Worm (Caenorhabditis elegans) whole organism, late embryonic: ENCODE results near the gene nhr-31.

ENCODE experiments used
- C38D4.7 ChIP-seq: fragments of 200-800 bp; sonication (Bioruptor generic); optimal IDR thresholded peaks from 2 replicates; lab custom pipeline; 2018; ENCODE audit warnings: mild to moderate bottlenecking, missing genetic modification characterization, moderate library complexity, missing compliant biosample characterization
- F13H6.1 ChIP-seq: sonication (generic microtip); optimal IDR thresholded peaks from 2 replicates; lab custom pipeline; 2016; ENCODE audit warnings: missing genetic modification characterization, missing compliant biosample characterization
- K02D7.2 ChIP-seq: sonication (generic microtip); optimal IDR thresholded peaks from 2 replicates; lab custom pipeline; 2017; ENCODE audit warnings: mild to moderate bottlenecking, missing genetic modification characterization, missing compliant biosample characterization
- K09A11.1 ChIP-seq: sonication (generic microtip); optimal IDR thresholded peaks from 2 replicates; lab custom pipeline; 2017; ENCODE audit warnings: antibody characterized with exemption, mild to moderate bottlenecking, missing genetic modification characterization, missing compliant biosample characterization; ENCODE audit not compliant: insufficient read depth
- Y22D7AL.16 ChIP-seq: sonication (generic microtip); optimal IDR thresholded peaks from 2 replicates; lab custom pipeline; 2016; ENCODE audit warnings: missing genetic modification characterization, missing compliant biosample characterization
- ahr-1 ChIP-seq: sonication (generic microtip); optimal IDR thresholded peaks from 2 replicates; lab custom pipeline; 2016; ENCODE audit warnings: missing genetic modification characterization, missing compliant biosample characterization
- ceh-19 ChIP-seq: fragments of 200-800 bp; sonication (Bioruptor generic); optimal IDR thresholded peaks from 2 replicates; lab custom pipeline; 2018; ENCODE audit warnings: mild to moderate bottlenecking, missing genetic modification characterization, missing compliant biosample characterization
- ceh-2 ChIP-seq: sonication (generic microtip); optimal IDR thresholded peaks from 2 replicates; lab custom pipeline; 2016; ENCODE audit warnings: missing genotype, missing genetic modification characterization, missing compliant biosample characterization
- ceh-31 ChIP-seq: sonication (generic microtip); optimal IDR thresholded peaks from 2 replicates; lab custom pipeline; 2016; ENCODE audit warnings: missing genetic modification characterization, missing compliant biosample characterization
- ceh-34 ChIP-seq: sonication (generic microtip); optimal IDR thresholded peaks from 2 replicates; lab custom pipeline; 2016; ENCODE audit warnings: mild to moderate bottlenecking, missing genetic modification characterization, missing compliant biosample characterization
- dve-1 ChIP-seq: sonication (generic microtip); optimal IDR thresholded peaks from 2 replicates; lab custom pipeline; 2017; ENCODE audit warnings: antibody characterized with exemption, mild to moderate bottlenecking, missing genetic modification characterization, missing compliant biosample characterization
- elt-4 ChIP-seq: sonication (generic microtip); optimal IDR thresholded peaks from 2 replicates; lab custom pipeline; 2016; ENCODE audit warnings: missing genetic modification characterization, missing compliant biosample characterization
- ets-4 ChIP-seq: sonication (generic microtip); optimal IDR thresholded peaks from 2 replicates; lab custom pipeline; 2016; ENCODE audit warnings: missing genetic modification characterization, missing compliant biosample characterization
- eyg-1 ChIP-seq: sonication (generic microtip); optimal IDR thresholded peaks from 2 replicates; lab custom pipeline; 2016; ENCODE audit warnings: missing genotype, missing genetic modification characterization, missing compliant biosample characterization
- gmeb-2 ChIP-seq: sonication (generic microtip); optimal IDR thresholded peaks from 2 replicates; lab custom pipeline; 2016; ENCODE audit warnings: missing genetic modification characterization, inconsistent platforms, missing compliant biosample characterization
- hlh-30 ChIP-seq: sonication (generic microtip); optimal IDR thresholded peaks from 2 replicates; lab custom pipeline; 2017; ENCODE audit warnings: antibody characterized with exemption, missing genetic modification characterization, missing compliant biosample characterization; ENCODE audit not compliant: insufficient read depth
- hlh-6 ChIP-seq: sonication (generic microtip); optimal IDR thresholded peaks from 2 replicates; lab custom pipeline; 2016; ENCODE audit warnings: missing genotype, missing genetic modification characterization, missing compliant biosample characterization
- hlh-8 ChIP-seq: sonication (generic microtip); optimal IDR thresholded peaks from 2 replicates; lab custom pipeline; 2016; ENCODE audit warnings: missing genotype, missing genetic modification characterization, missing compliant biosample characterization
- lim-6 ChIP-seq: sonication (generic microtip); optimal IDR thresholded peaks from 2 replicates; lab custom pipeline; 2016; ENCODE audit warnings: missing genetic modification characterization, missing compliant biosample characterization
- lin-11 ChIP-seq: fragments of 200-800 bp; sonication (Bioruptor generic); optimal IDR thresholded peaks from 2 replicates; lab custom pipeline; 2018; ENCODE audit warnings: mild to moderate bottlenecking, missing genetic modification characterization, missing compliant biosample characterization
- mec-3 ChIP-seq: sonication (generic microtip); optimal IDR thresholded peaks from 2 replicates; lab custom pipeline; 2016; ENCODE audit warnings: borderline replicate concordance, missing genetic modification characterization, missing compliant biosample characterization
- nfya-1 ChIP-seq: sonication (generic microtip); optimal IDR thresholded peaks from 2 replicates; lab custom pipeline; 2017; ENCODE audit warnings: missing genetic modification characterization, mild to moderate bottlenecking, missing compliant biosample characterization, antibody characterized with exemption, moderate library complexity
- nhr-11 ChIP-seq: fragments of 150-350 bp; optimal IDR thresholded peaks from 2 replicates; lab custom pipeline; 2014; ENCODE audit warnings: missing biosample characterization, missing genetic modification characterization
- nhr-232 ChIP-seq: sonication (generic microtip); optimal IDR thresholded peaks from 2 replicates; lab custom pipeline; 2016; ENCODE audit warnings: missing genetic modification characterization, missing compliant biosample characterization
- npax-4 ChIP-seq: sonication (generic microtip); optimal IDR thresholded peaks from 2 replicates; lab custom pipeline; 2016; ENCODE audit warnings: missing genetic modification characterization, missing compliant biosample characterization
- pag-3 ChIP-seq: sonication (generic microtip); optimal IDR thresholded peaks from 2 replicates; lab custom pipeline; 2016; ENCODE audit warnings: missing compliant biosample characterization, missing genetic modification characterization, borderline replicate concordance
- pat-9 ChIP-seq: fragments of 200-800 bp; sonication (Bioruptor generic); optimal IDR thresholded peaks from 2 replicates; lab custom pipeline; 2018; ENCODE audit warnings: mild to moderate bottlenecking, missing genetic modification characterization, moderate library complexity, missing compliant biosample characterization
- pha-2 ChIP-seq: sonication (generic microtip); optimal IDR thresholded peaks from 2 replicates; lab custom pipeline; 2017; ENCODE audit warnings: mild to moderate bottlenecking, missing genetic modification characterization, missing compliant biosample characterization
- pha-4 ChIP-seq: fragments of 150-350 bp; optimal IDR thresholded peaks from 2 replicates; lab custom pipeline; 2018; ENCODE audit warnings: missing biosample characterization, missing genetic modification reagents, missing genetic modification characterization
- pqm-1 ChIP-seq: sonication (generic microtip); optimal IDR thresholded peaks from 2 replicates; lab custom pipeline; 2016; ENCODE audit warnings: missing genetic modification characterization, missing compliant biosample characterization
- sox-2 ChIP-seq: fragments of 200-800 bp; sonication (Bioruptor generic); IDR thresholded peaks from 2 replicates; pipeline ENCODE4 v1.3.6; 2022; ENCODE audit warnings: missing genetic modification reagents, missing genetic modification characterization, missing compliant biosample characterization
- sox-4 ChIP-seq: sonication (generic microtip); optimal IDR thresholded peaks from 2 replicates; lab custom pipeline; 2017; ENCODE audit warnings: mild to moderate bottlenecking, missing genetic modification characterization, inconsistent platforms, missing compliant biosample characterization
- tbx-2 ChIP-seq: sonication (generic microtip); optimal IDR thresholded peaks from 2 replicates; lab custom pipeline; 2016; ENCODE audit warnings: missing genetic modification characterization, missing compliant biosample characterization
- ttx-3 ChIP-seq: sonication (generic microtip); optimal IDR thresholded peaks from 2 replicates; lab custom pipeline; 2016; ENCODE audit warnings: missing genetic modification reagents, missing genetic modification characterization, missing compliant biosample characterization
- unc-55 ChIP-seq: sonication (generic microtip); optimal IDR thresholded peaks from 2 replicates; lab custom pipeline; 2017; ENCODE audit warnings: missing biosample characterization, missing genetic modification reagents, missing genetic modification characterization
- unc-86 ChIP-seq: sonication (generic microtip); optimal IDR thresholded peaks from 2 replicates; lab custom pipeline; 2016; ENCODE audit warnings: missing genetic modification characterization, missing compliant biosample characterization
- ztf-16 ChIP-seq: sonication (generic microtip); optimal IDR thresholded peaks from 2 replicates; lab custom pipeline; 2017; ENCODE audit warnings: missing genetic modification characterization, missing compliant biosample characterization

Gene nhr-31

ce11 chrIV:8006161-8006560, 23.2 kb downstream of the nhr-31 start:
- TF ChIP-seq ceh-31 (tag; lab: Kevin White, UChicago) (no peak), unc-86 (tag; lab: Kevin White, UChicago) (no peak), nhr-232 (tag; lab: Kevin White, UChicago) (no peak), hlh-6 (no peak), tbx-2 (no peak), pha-2 (tag; lab: Kevin White, UChicago) (no peak), pat-9 (tag; lab: Kevin White, UChicago) (no peak), ztf-16 (no peak), ceh-2 (tag; lab: Kevin White, UChicago) (no peak), dve-1 (tag; lab: Kevin White, UChicago) (no peak), hlh-30 (no peak), gmeb-2 (no peak), ets-4 (tag; lab: Kevin White, UChicago) (no peak), pag-3 (no peak)

DNA sequence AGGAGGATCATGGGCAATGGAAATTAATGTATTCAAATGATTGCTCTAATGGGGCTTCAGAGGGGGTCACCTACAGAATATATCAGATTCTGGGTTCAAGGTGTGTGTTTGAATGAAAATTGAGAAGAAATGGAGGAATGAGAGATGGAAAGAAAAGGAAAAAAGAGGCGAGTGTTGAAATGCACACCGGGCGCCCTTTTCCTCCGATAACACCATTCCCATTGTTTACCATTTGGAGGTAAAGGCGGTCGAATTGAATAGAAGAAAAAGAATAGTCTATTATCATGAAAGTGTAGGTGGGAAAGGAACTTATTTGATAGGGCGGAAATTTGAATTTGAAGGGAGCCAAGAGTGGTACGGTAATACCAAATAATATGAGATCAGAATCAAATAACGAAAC, 23.9 kb downstream of the nhr-31 start:
- TF ChIP-seq nfya-1 (no peak), F13H6.1 (no peak), gmeb-2 (no peak), K02D7.2 (no peak), Y22D7AL.16 (tag; lab: Kevin White, UChicago) (no peak), pat-9 (tag; lab: Kevin White, UChicago) (no peak), ttx-3 (tag; lab: Kevin White, UChicago) (no peak), nhr-11 (no peak), ceh-31 (tag; lab: Kevin White, UChicago) (no peak)

DNA sequence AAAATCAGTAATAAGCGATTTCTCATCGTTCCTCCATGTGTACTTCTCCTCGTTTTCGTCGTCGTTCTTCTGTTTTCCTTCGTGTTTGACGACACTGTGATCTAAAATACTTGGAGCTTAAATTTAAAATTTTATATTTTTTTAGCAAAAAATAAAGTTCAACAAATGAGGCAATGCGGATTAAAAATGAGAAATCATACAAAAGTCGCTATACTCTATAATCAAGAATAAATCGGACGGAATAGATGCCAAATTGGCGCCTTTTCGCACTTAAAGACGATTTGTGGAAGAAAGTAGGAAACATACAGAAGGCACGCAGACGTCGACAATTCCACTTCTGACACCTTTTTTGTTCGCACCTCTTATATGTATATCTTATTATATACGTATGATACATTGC, 25.3 kb downstream of the nhr-31 start, which contains the start of gene rig-4:
rig-4 (minus strand) TSS at position 101 of the 400 bp plus-strand sequence.
- no peak for TF ChIP-seq pqm-1 (tag; lab: Kevin White, UChicago)
- no peak for TF ChIP-seq hlh-8
- no peak for TF ChIP-seq sox-2 (GFP tag; lab: Robert Waterston, UW)

ce11 chrIV:8000763-8001162, 28.6 kb downstream of the nhr-31 start:
- no peak for TF ChIP-seq pha-4 (tag; lab: Kevin White, UChicago)
- TF ChIP-seq lin-11 (tag; lab: Kevin White, UChicago): no peak
- no peak for TF ChIP-seq ttx-3 (tag; lab: Kevin White, UChicago)
- TF ChIP-seq C38D4.7 (GFP tag; lab: Kevin White, UChicago): no peak
- no peak for TF ChIP-seq ets-4 (tag; lab: Kevin White, UChicago)
- no peak for TF ChIP-seq ceh-31 (tag; lab: Kevin White, UChicago)
- no peak for TF ChIP-seq tbx-2
- TF ChIP-seq pag-3: no peak
- TF ChIP-seq gmeb-2: no peak
- no peak for TF ChIP-seq npax-4
- TF ChIP-seq mec-3: no peak
- no peak for TF ChIP-seq unc-55 (GFP tag; lab: Kevin White, UChicago)
- TF ChIP-seq lim-6 (tag; lab: Kevin White, UChicago): no peak
- no peak for TF ChIP-seq pqm-1 (tag; lab: Kevin White, UChicago)
- no peak for TF ChIP-seq ceh-34 (tag; lab: Kevin White, UChicago)
- TF ChIP-seq eyg-1 (tag; lab: Kevin White, UChicago): no peak

DNA sequence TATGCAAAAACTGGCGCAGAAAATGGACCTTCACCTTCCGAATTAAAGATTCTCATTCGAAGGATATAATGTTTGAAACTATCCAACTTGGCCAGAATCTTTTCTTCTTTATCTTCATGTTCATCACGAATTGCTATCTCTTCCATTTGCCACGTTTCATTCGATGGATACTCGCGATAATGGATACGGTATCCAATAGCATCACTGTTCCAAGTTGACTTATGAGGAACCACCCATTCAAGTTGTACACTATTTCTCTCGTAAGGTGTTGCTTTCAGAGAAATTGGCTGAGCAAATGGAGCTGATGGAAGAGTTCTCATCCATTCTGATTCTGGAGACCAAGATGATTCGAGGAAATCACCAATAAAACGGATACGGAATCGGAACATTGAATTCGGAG, 34.6 kb downstream of the nhr-31 start:
- TF ChIP-seq sox-4 (tag; lab: Kevin White, UChicago): no peak
- no peak for TF ChIP-seq nhr-11
- no peak for TF ChIP-seq ahr-1 (tag; lab: Kevin White, UChicago)
- no peak for TF ChIP-seq ttx-3 (tag; lab: Kevin White, UChicago)
- no peak for TF ChIP-seq K09A11.1 (tag; lab: Kevin White, UChicago)
- TF ChIP-seq ceh-19 (GFP tag; lab: Kevin White, UChicago): no peak
- no peak for TF ChIP-seq elt-4 (tag; lab: Kevin White, UChicago)
- TF ChIP-seq pqm-1 (tag; lab: Kevin White, UChicago): no peak
- no peak for TF ChIP-seq hlh-30
